Worm (Caenorhabditis elegans) whole organism, late embryonic: Measurements from ENCODE around the gene rcat-1.

Experiments
- C08G9.2 ChIP-seq: sonication (generic microtip); optimal IDR thresholded peaks from 2 replicates; lab custom pipeline; 2016; ENCODE audit warnings: mild to moderate bottlenecking, missing genetic modification characterization, moderate library complexity, missing compliant biosample characterization
- K09A11.1 ChIP-seq: sonication (generic microtip); optimal IDR thresholded peaks from 2 replicates; lab custom pipeline; 2017; ENCODE audit warnings: antibody characterized with exemption, mild to moderate bottlenecking, missing genetic modification characterization, missing compliant biosample characterization; ENCODE audit not compliant: insufficient read depth
- T23F11.4 ChIP-seq: fragments of 200-800 bp; sonication (Bioruptor generic); optimal IDR thresholded peaks from 2 replicates; lab custom pipeline; 2018; ENCODE audit warnings: mild to moderate bottlenecking, missing genetic modification characterization, missing compliant biosample characterization
- Y22D7AL.16 ChIP-seq: sonication (generic microtip); optimal IDR thresholded peaks from 2 replicates; lab custom pipeline; 2016; ENCODE audit warnings: missing genetic modification characterization, missing compliant biosample characterization
- ceh-14 ChIP-seq: sonication (generic microtip); optimal IDR thresholded peaks from 2 replicates; lab custom pipeline; 2016; ENCODE audit warnings: missing genotype, missing genetic modification characterization, missing compliant biosample characterization
- ceh-19 ChIP-seq: fragments of 200-800 bp; sonication (Bioruptor generic); optimal IDR thresholded peaks from 2 replicates; lab custom pipeline; 2018; ENCODE audit warnings: mild to moderate bottlenecking, missing genetic modification characterization, missing compliant biosample characterization
- ceh-2 ChIP-seq: sonication (generic microtip); optimal IDR thresholded peaks from 2 replicates; lab custom pipeline; 2016; ENCODE audit warnings: missing genotype, missing genetic modification characterization, missing compliant biosample characterization
- ceh-22 ChIP-seq: sonication (generic microtip); optimal IDR thresholded peaks from 2 replicates; lab custom pipeline; 2017; ENCODE audit warnings: missing biosample characterization, missing genetic modification characterization
- ceh-24 ChIP-seq: sonication (generic microtip); optimal IDR thresholded peaks from 2 replicates; lab custom pipeline; 2016; ENCODE audit warnings: mild to moderate bottlenecking, missing genetic modification characterization, missing compliant biosample characterization
- ceh-31 ChIP-seq: sonication (generic microtip); optimal IDR thresholded peaks from 2 replicates; lab custom pipeline; 2016; ENCODE audit warnings: missing genetic modification characterization, missing compliant biosample characterization
- ceh-34 ChIP-seq: sonication (generic microtip); optimal IDR thresholded peaks from 2 replicates; lab custom pipeline; 2016; ENCODE audit warnings: mild to moderate bottlenecking, missing genetic modification characterization, missing compliant biosample characterization
- ceh-45 ChIP-seq: fragments of 200-800 bp; sonication (Bioruptor generic); IDR thresholded peaks from 2 replicates; pipeline ENCODE4 v1.3.6; 2022; ENCODE audit warnings: missing genetic modification reagents, missing genetic modification characterization, missing compliant biosample characterization
- ceh-48 ChIP-seq: sonication (generic microtip); optimal IDR thresholded peaks from 2 replicates; lab custom pipeline; 2016; ENCODE audit warnings: missing genetic modification characterization, inconsistent platforms, missing compliant biosample characterization
- dmd-4 ChIP-seq: sonication (generic microtip); optimal IDR thresholded peaks from 2 replicates; lab custom pipeline; 2016; ENCODE audit warnings: borderline replicate concordance, missing genetic modification characterization, missing compliant biosample characterization
- dve-1 ChIP-seq: sonication (generic microtip); optimal IDR thresholded peaks from 2 replicates; lab custom pipeline; 2017; ENCODE audit warnings: antibody characterized with exemption, mild to moderate bottlenecking, missing genetic modification characterization, missing compliant biosample characterization
- elt-2 ChIP-seq: sonication (generic microtip); optimal IDR thresholded peaks from 2 replicates; lab custom pipeline; 2016; ENCODE audit warnings: missing genetic modification reagents, missing genetic modification characterization, missing compliant biosample characterization
- ets-4 ChIP-seq: sonication (generic microtip); optimal IDR thresholded peaks from 2 replicates; lab custom pipeline; 2016; ENCODE audit warnings: missing genetic modification characterization, missing compliant biosample characterization
- fax-1 ChIP-seq: sonication (generic microtip); optimal IDR thresholded peaks from 2 replicates; lab custom pipeline; 2016; ENCODE audit warnings: missing genotype, missing genetic modification characterization, missing compliant biosample characterization
- hlh-13 ChIP-seq: fragments of 200-800 bp; sonication (Bioruptor generic); optimal IDR thresholded peaks from 2 replicates; lab custom pipeline; 2018; ENCODE audit warnings: mild to moderate bottlenecking, missing genetic modification characterization, missing compliant biosample characterization
- hlh-15 ChIP-seq: sonication (generic microtip); optimal IDR thresholded peaks from 2 replicates; lab custom pipeline; 2016; ENCODE audit warnings: missing genetic modification characterization, missing compliant biosample characterization
- hlh-6 ChIP-seq: sonication (generic microtip); optimal IDR thresholded peaks from 2 replicates; lab custom pipeline; 2016; ENCODE audit warnings: missing genotype, missing genetic modification characterization, missing compliant biosample characterization
- hlh-8 ChIP-seq: sonication (generic microtip); optimal IDR thresholded peaks from 2 replicates; lab custom pipeline; 2016; ENCODE audit warnings: missing genotype, missing genetic modification characterization, missing compliant biosample characterization
- lim-6 ChIP-seq: sonication (generic microtip); optimal IDR thresholded peaks from 2 replicates; lab custom pipeline; 2016; ENCODE audit warnings: missing genetic modification characterization, missing compliant biosample characterization
- lin-11 ChIP-seq: fragments of 200-800 bp; sonication (Bioruptor generic); optimal IDR thresholded peaks from 2 replicates; lab custom pipeline; 2018; ENCODE audit warnings: mild to moderate bottlenecking, missing genetic modification characterization, missing compliant biosample characterization
- madf-2 ChIP-seq: sonication (generic microtip); optimal IDR thresholded peaks from 2 replicates; lab custom pipeline; 2017; ENCODE audit warnings: missing genetic modification characterization, missing compliant biosample characterization
- nfya-1 ChIP-seq: sonication (generic microtip); optimal IDR thresholded peaks from 2 replicates; lab custom pipeline; 2017; ENCODE audit warnings: missing genetic modification characterization, mild to moderate bottlenecking, missing compliant biosample characterization, antibody characterized with exemption, moderate library complexity
- nhr-11 ChIP-seq: fragments of 150-350 bp; optimal IDR thresholded peaks from 2 replicates; lab custom pipeline; 2014; ENCODE audit warnings: missing biosample characterization, missing genetic modification characterization
- nhr-232 ChIP-seq: sonication (generic microtip); optimal IDR thresholded peaks from 2 replicates; lab custom pipeline; 2016; ENCODE audit warnings: missing genetic modification characterization, missing compliant biosample characterization
- odd-2 ChIP-seq: sonication (generic microtip); optimal IDR thresholded peaks from 2 replicates; lab custom pipeline; 2017; ENCODE audit warnings: antibody characterized with exemption, mild to moderate bottlenecking, missing genetic modification characterization, missing compliant biosample characterization
- pax-1 ChIP-seq: fragments of 150-350 bp; optimal IDR thresholded peaks from 2 replicates; lab custom pipeline; 2014; ENCODE audit warnings: missing biosample characterization, missing genetic modification characterization
- ref-2 ChIP-seq: sonication (generic microtip); optimal IDR thresholded peaks from 2 replicates; lab custom pipeline; 2016; ENCODE audit warnings: missing genetic modification characterization, missing compliant biosample characterization
- rnt-1 ChIP-seq: sonication (generic microtip); optimal IDR thresholded peaks from 2 replicates; lab custom pipeline; 2016; ENCODE audit warnings: missing genetic modification characterization, missing compliant biosample characterization
- sox-4 ChIP-seq: sonication (generic microtip); optimal IDR thresholded peaks from 2 replicates; lab custom pipeline; 2017; ENCODE audit warnings: mild to moderate bottlenecking, missing genetic modification characterization, inconsistent platforms, missing compliant biosample characterization
- syd-9 ChIP-seq: sonication (generic microtip); optimal IDR thresholded peaks from 2 replicates; lab custom pipeline; 2016; ENCODE audit warnings: mild to moderate bottlenecking, missing genetic modification characterization, moderate library complexity, missing compliant biosample characterization
- tbx-2 ChIP-seq: sonication (generic microtip); optimal IDR thresholded peaks from 2 replicates; lab custom pipeline; 2016; ENCODE audit warnings: missing genetic modification characterization, missing compliant biosample characterization
- tbx-7 ChIP-seq: sonication (generic microtip); optimal IDR thresholded peaks from 2 replicates; lab custom pipeline; 2016; ENCODE audit warnings: missing genotype, missing genetic modification characterization, missing compliant biosample characterization
- ttx-3 ChIP-seq: sonication (generic microtip); optimal IDR thresholded peaks from 2 replicates; lab custom pipeline; 2016; ENCODE audit warnings: missing genetic modification reagents, missing genetic modification characterization, missing compliant biosample characterization
- ztf-16 ChIP-seq: sonication (generic microtip); optimal IDR thresholded peaks from 2 replicates; lab custom pipeline; 2017; ENCODE audit warnings: missing genetic modification characterization, missing compliant biosample characterization

rcat-1 gene

DNA sequence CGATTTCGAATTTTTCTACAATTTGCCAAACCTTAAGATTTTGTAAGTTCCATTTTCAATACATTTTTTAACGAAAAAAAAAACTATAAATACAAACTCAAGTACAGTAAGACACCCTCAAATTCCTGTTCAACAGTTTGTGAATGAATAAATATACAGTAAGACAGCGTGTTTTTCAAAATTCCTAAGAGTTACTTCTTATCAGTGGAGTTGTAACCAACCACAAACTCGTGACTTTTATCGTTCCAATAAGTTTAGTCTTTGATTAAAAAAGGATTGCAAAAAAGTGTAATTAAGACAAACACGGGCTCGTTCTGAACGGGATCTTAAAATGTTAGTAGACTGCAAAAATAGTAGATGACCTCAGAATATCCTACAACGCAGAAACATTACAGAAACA lies 19.9 kb upstream of the rcat-1 start:
- no peak for TF ChIP-seq ceh-48 (tag; lab: Kevin White, UChicago)
- no peak for TF ChIP-seq dmd-4
- no peak for TF ChIP-seq ets-4
- TF ChIP-seq lin-11 (tag; lab: Kevin White, UChicago) = no peak
- TF ChIP-seq ceh-2 (tag; lab: Kevin White, UChicago) = no peak
- TF ChIP-seq ceh-19 (GFP tag; lab: Kevin White, UChicago) = no peak
- TF ChIP-seq pax-1 = no peak
- no peak for TF ChIP-seq madf-2 (tag; lab: Kevin White, UChicago)
- TF ChIP-seq odd-2 = no peak
- TF ChIP-seq nhr-232 (tag; lab: Kevin White, UChicago) = no peak
- no peak for TF ChIP-seq hlh-15 (tag; lab: Kevin White, UChicago)
- TF ChIP-seq, all 69 proteins: peak for 0

- TF ChIP-seq elt-2 (tag; lab: Kevin White, UChicago) (peak; percentile 63), ceh-31 (tag; lab: Kevin White, UChicago) (no peak), pax-1 (no peak), odd-2 (no peak), dve-1 (tag; lab: Kevin White, UChicago) (peak; percentile 13)
- TF ChIP-seq, all 69 proteins: peak for 2
Measured at ce11 chrIV:274185-274584, 19.0 kb upstream of the rcat-1 start, which contains the start of gene sma-10. sma-10 (plus strand) TSS chrIV:274420.

- TF ChIP-seq lim-6 (tag; lab: Kevin White, UChicago) = no peak
- no peak for TF ChIP-seq K09A11.1
- no peak for TF ChIP-seq ref-2 (tag; lab: Kevin White, UChicago)
- TF ChIP-seq lin-11 (tag; lab: Kevin White, UChicago) = no peak
- TF ChIP-seq T23F11.4 (GFP tag; lab: Kevin White, UChicago) = no peak
- TF ChIP-seq nhr-232 (tag; lab: Kevin White, UChicago) = no peak
- TF ChIP-seq ceh-24 (tag; lab: Kevin White, UChicago) = no peak
- no peak for TF ChIP-seq fax-1 (tag; lab: Kevin White, UChicago)
- TF ChIP-seq sox-4 (tag; lab: Kevin White, UChicago) = no peak
- no peak for TF ChIP-seq syd-9 (tag; lab: Kevin White, UChicago)
- no peak for TF ChIP-seq tbx-7 (tag; lab: Kevin White, UChicago)
- no peak for TF ChIP-seq C08G9.2 (tag; lab: Kevin White, UChicago)
- TF ChIP-seq ttx-3 (tag; lab: Kevin White, UChicago) = no peak
- no peak for TF ChIP-seq ceh-22
- TF ChIP-seq ets-4 = no peak
- no peak for TF ChIP-seq ceh-2 (tag; lab: Kevin White, UChicago)
- no peak for TF ChIP-seq ceh-14 (tag; lab: Kevin White, UChicago)
- TF ChIP-seq, all 69 proteins: peak for 0
Measured at ce11 chrIV:273299-273698, 18.1 kb upstream of the rcat-1 start, which contains the start of gene srh-282. srh-282 (minus strand) TSS chrIV:273399.

ce11 chrIV:269107-269506 lies 13.9 kb upstream of the rcat-1 start, which contains the start of gene T21D12.11:
T21D12.11 (plus strand) TSS chrIV:269407.
- TF ChIP-seq K09A11.1 = no peak
- no peak for TF ChIP-seq ttx-3 (tag; lab: Kevin White, UChicago)
- no peak for TF ChIP-seq ztf-16
- no peak for TF ChIP-seq Y22D7AL.16 (tag; lab: Kevin White, UChicago)
- TF ChIP-seq ceh-31 (tag; lab: Kevin White, UChicago) = no peak
- TF ChIP-seq hlh-6 (tag; lab: Kevin White, UChicago) = no peak
- no peak for TF ChIP-seq nhr-11
- TF ChIP-seq ceh-34 (tag; lab: Kevin White, UChicago) = no peak
- no peak for TF ChIP-seq C08G9.2 (tag; lab: Kevin White, UChicago)
- no peak for TF ChIP-seq hlh-8
- TF ChIP-seq hlh-15 (tag; lab: Kevin White, UChicago) = no peak
- no peak for TF ChIP-seq T23F11.4 (GFP tag; lab: Kevin White, UChicago)
- TF ChIP-seq nfya-1 (tag; lab: Kevin White, UChicago) = no peak
- TF ChIP-seq hlh-13 (GFP tag; lab: Kevin White, UChicago) = no peak
- no peak for TF ChIP-seq tbx-2 (tag; lab: Kevin White, UChicago)
- no peak for TF ChIP-seq nhr-232 (tag; lab: Kevin White, UChicago)
- TF ChIP-seq elt-2 (tag; lab: Kevin White, UChicago) = no peak
- no peak for TF ChIP-seq rnt-1 (tag; lab: Kevin White, UChicago)
- no peak for TF ChIP-seq ceh-45 (GFP tag; lab: Robert Waterston, UW)
